Fruit fly (Drosophila melanogaster): Measurements from ENCODE around the gene Sas10.

The Sas10 gene

dm6 chrX:5329266-5329898 lies 12.2 kb downstream of the Sas10 start, which contains the start of the genes CG3309 and XRCC1:
Gene CG3309 (minus strand): TSS chrX:5329347.
Gene XRCC1 (plus strand): TSS chrX:5329876.
- TF ChIP-seq CG8478 (optimal IDR thresholded peaks at IDR 0.05) (no peak), CTCF (optimal IDR thresholded peaks at IDR 0.05) (no peak)

DNA sequence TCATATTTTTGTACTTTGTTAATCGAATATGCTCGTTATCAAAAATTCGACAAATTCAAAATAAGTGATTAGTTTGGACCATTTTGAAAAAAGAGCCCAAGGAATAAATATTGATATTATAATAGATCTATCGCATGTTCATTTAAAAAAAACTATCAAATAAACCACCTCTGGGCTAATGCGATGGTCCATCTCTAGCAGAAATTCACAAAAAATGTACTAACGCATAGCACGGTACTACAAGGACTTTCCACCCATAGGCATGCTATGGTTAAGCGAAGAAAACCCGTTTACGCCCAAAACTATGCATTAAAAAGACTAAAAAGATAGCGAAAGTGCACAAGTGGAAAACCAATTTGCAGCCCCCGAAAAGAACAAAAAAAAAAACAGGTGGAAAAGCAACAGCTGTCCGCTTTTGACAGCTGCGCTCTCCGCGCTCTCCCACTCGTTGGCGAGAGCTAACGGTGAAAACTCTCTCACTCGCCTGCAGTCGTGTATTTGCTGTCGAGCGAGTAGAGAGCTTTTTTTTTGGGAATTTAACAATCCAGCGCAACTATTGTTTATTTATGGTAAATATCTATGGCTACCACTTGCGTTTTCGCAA lies 15.2 kb downstream of the Sas10 start, which contains the start of gene CanB:
CanB (plus strand) TSS at position 241 of the 604 bp plus-strand sequence.
- TF ChIP-seq CG8478 (optimal IDR thresholded peaks at IDR 0.05) (no peak), CTCF (optimal IDR thresholded peaks at IDR 0.05) (peak in 1 of 2 experiments; percentile 4)

DNA sequence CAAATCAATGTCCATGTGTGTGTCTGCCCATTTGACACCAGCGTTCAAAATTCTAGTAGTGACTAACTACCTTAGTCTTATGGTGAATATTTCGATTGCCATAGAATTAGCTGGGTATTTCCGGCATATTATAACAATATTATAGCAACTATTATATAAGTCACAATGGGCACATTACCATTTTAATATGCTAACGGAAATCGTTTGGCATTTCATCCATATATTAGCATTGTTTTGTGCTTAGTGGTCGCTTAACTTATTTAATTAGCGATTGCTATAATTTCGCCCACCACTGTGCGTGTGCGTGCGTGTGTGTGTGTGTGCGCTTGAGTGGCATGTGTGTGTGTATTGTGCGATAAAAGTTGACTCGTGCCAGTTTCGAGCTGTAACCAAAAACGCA lies 19.5 kb downstream of the Sas10 start:
- TF ChIP-seq CTCF (optimal IDR thresholded peaks at IDR 0.05) (no peak), CG8478 (optimal IDR thresholded peaks at IDR 0.05) (no peak)

- TF ChIP-seq CTCF (optimal IDR thresholded peaks at IDR 0.05): no peak
- no peak for TF ChIP-seq CG8478 (optimal IDR thresholded peaks at IDR 0.05)
Measured at dm6 chrX:5337316-5337715, 20.1 kb downstream of the Sas10 start.

DNA sequence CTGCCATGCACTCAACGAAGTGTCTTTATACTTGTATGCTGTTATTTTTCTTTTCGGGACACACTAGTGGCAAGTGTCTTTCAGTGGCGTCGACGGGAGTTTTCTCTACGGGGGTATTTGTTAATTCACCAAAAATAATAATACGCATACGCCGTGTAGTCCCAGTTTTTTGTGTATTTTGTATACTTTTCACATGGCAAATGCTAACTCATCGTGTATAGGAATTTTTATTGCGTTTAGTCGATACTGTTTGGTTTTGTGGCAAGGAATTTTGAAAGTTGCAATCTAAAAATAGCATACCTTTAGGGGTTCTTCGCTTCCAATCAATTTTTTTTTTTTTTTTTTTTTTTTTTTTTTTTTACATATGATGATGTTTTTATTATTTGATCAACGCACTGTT lies 21.2 kb downstream of the Sas10 start:
- no peak for TF ChIP-seq CG8478 (optimal IDR thresholded peaks at IDR 0.05)
- no peak for TF ChIP-seq CTCF (optimal IDR thresholded peaks at IDR 0.05)

- TF ChIP-seq CTCF (optimal IDR thresholded peaks at IDR 0.05) (no peak), CG8478 (optimal IDR thresholded peaks at IDR 0.05) (no peak)
Measured at dm6 chrX:5339970-5340369, 22.8 kb downstream of the Sas10 start, which contains the start of gene SK. Gene SK (plus strand): TSS chrX:5340236.

- TF ChIP-seq CTCF (optimal IDR thresholded peaks at IDR 0.05) (no peak), CG8478 (optimal IDR thresholded peaks at IDR 0.05) (no peak)
Measured at dm6 chrX:5349899-5350575, 32.8 kb downstream of the Sas10 start.

- no peak for TF ChIP-seq CG8478 (optimal IDR thresholded peaks at IDR 0.05)
Measured at dm6 chrX:5357035-5357434, 39.8 kb downstream of the Sas10 start.

dm6 chrX:5358813-5359212 lies 41.6 kb downstream of the Sas10 start:
- TF ChIP-seq CG8478 (optimal IDR thresholded peaks at IDR 0.05): no peak
- no peak for TF ChIP-seq CTCF (optimal IDR thresholded peaks at IDR 0.05)

DNA sequence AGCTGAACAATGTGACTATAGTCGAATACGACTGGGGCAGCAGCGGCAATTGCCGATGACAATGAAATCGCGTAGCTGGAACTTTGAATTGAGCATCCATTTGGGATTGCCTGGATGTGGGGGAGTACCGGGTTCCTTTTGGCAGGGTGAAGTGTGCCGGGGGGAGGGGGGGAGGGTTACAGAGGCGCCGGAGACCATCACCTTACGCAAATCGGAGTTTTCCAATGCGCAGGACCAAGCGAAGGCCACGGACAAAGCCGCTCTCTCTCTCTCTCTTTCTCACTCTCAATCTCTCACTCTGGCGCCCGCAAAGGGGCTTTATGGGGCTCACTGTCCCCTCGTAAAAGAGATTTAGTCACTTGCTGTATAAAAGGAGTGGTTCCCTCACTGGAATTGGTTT lies 45.9 kb downstream of the Sas10 start:
- TF ChIP-seq CTCF (optimal IDR thresholded peaks at IDR 0.05) (no peak), CG8478 (optimal IDR thresholded peaks at IDR 0.05) (no peak)

- TF ChIP-seq CTCF (optimal IDR thresholded peaks at IDR 0.05) (no peak), CG8478 (optimal IDR thresholded peaks at IDR 0.05) (no peak)
Measured at dm6 chrX:5364031-5364430, 46.8 kb downstream of the Sas10 start.

Data from S2 (cell line).